Fruit fly (Drosophila melanogaster) whole organism, embryonic: ENCODE data around the gene CG1142.

ENCODE experiments used
- ATbp ChIP-seq: fragments of 200-800 bp; sonication (Bioruptor generic); optimal IDR thresholded peaks from 2 replicates; lab custom pipeline; 2017; ENCODE audit warnings: missing biosample characterization, mild to moderate bottlenecking, missing genetic modification characterization, missing genetic modification reagents
- Abd-B ChIP-seq: fragments of 200-800 bp; sonication (Bioruptor generic); optimal IDR thresholded peaks from 2 replicates; lab custom pipeline; 2018; ENCODE audit warnings: missing biosample characterization, mild to moderate bottlenecking, missing genetic modification characterization, moderate library complexity
- Antp ChIP-seq: fragments of 200-800 bp; sonication (Bioruptor generic); optimal IDR thresholded peaks from 3 replicates; lab custom pipeline; 2016; ENCODE audit warnings: missing biosample characterization, missing genetic modification characterization
- Bgb ChIP-seq: fragments of 200-800 bp; sonication (Bioruptor generic); IDR thresholded peaks from 2 replicates; pipeline ENCODE4 v1.3.6; 2022; ENCODE audit warnings: missing biosample characterization, missing genetic modification characterization; ENCODE audit not compliant: partially characterized antibody
- Bteb2 ChIP-seq: fragments of 200-800 bp; sonication (Bioruptor generic); optimal IDR thresholded peaks from 2 replicates; lab custom pipeline; 2016; ENCODE audit warnings: missing biosample characterization, missing genetic modification characterization
- CG10366 ChIP-seq: fragments of 200-800 bp; sonication (Bioruptor generic); IDR thresholded peaks from 2 replicates; pipeline ENCODE4 v1.3.6; 2022; ENCODE audit warnings: missing biosample characterization, missing genetic modification characterization
- CG10462 ChIP-seq: fragments of 200-800 bp; sonication (Bioruptor generic); optimal IDR thresholded peaks from 2 replicates; lab custom pipeline; 2016; ENCODE audit warnings: missing biosample characterization, missing genetic modification characterization
- CG10543 ChIP-seq: fragments of 200-800 bp; sonication (Bioruptor generic); optimal IDR thresholded peaks from 3 replicates; lab custom pipeline; 2017; ENCODE audit warnings: missing biosample characterization, mild to moderate bottlenecking, missing genetic modification characterization, moderate library complexity
- CG10959 ChIP-seq: fragments of 200-800 bp; sonication (Bioruptor generic); IDR thresholded peaks from 2 replicates; pipeline ENCODE4 v1.3.6; 2022; ENCODE audit warnings: missing biosample characterization, missing genetic modification characterization
- CG12219 ChIP-seq: fragments of 200-800 bp; sonication (Bioruptor generic); optimal IDR thresholded peaks from 3 replicates; lab custom pipeline; 2018; ENCODE audit warnings: missing biosample characterization, mild to moderate bottlenecking, missing genetic modification characterization
- CG16863 ChIP-seq: fragments of 200-800 bp; sonication (Bioruptor generic); optimal IDR thresholded peaks from 3 replicates; lab custom pipeline; 2016; ENCODE audit warnings: missing biosample characterization, missing genetic modification characterization
- CG30431 ChIP-seq: fragments of 200-800 bp; sonication (Bioruptor generic); optimal IDR thresholded peaks from 2 replicates; lab custom pipeline; 2017; ENCODE audit warnings: missing biosample characterization, missing genetic modification characterization
- CG3407 ChIP-seq: fragments of 200-800 bp; sonication (Bioruptor generic); optimal IDR thresholded peaks from 2 replicates; lab custom pipeline; 2018; ENCODE audit warnings: missing biosample characterization, mild to moderate bottlenecking, missing genetic modification characterization
- CG4282 ChIP-seq: fragments of 200-800 bp; sonication (Bioruptor generic); optimal IDR thresholded peaks from 2 replicates; lab custom pipeline; 2016; ENCODE audit warnings: missing biosample characterization, missing genetic modification characterization
- CG4820 ChIP-seq: fragments of 200-800 bp; sonication (Bioruptor generic); optimal IDR thresholded peaks from 3 replicates; lab custom pipeline; 2016; ENCODE audit warnings: missing biosample characterization, missing genetic modification characterization
- CG5180 ChIP-seq: fragments of 200-800 bp; sonication (Bioruptor generic); optimal IDR thresholded peaks from 3 replicates; lab custom pipeline; 2017; ENCODE audit warnings: missing biosample characterization, missing genetic modification characterization, mild to moderate bottlenecking, moderate library complexity, missing genetic modification reagents
- CG6683 ChIP-seq: fragments of 200-800 bp; sonication (Bioruptor generic); optimal IDR thresholded peaks from 2 replicates; lab custom pipeline; 2017; ENCODE audit warnings: missing biosample characterization, mild to moderate bottlenecking, missing genetic modification characterization, missing genetic modification reagents
- CG7928 ChIP-seq: fragments of 200-800 bp; sonication (Bioruptor generic); optimal IDR thresholded peaks from 2 replicates; lab custom pipeline; 2017; ENCODE audit warnings: missing biosample characterization, mild to moderate bottlenecking, missing genetic modification characterization
- CG9797 ChIP-seq: fragments of 200-800 bp; sonication (Bioruptor generic); optimal IDR thresholded peaks from 3 replicates; lab custom pipeline; 2018; ENCODE audit warnings: missing biosample characterization, mild to moderate bottlenecking, missing genetic modification characterization
- CHES-1-like ChIP-seq: fragments of 200-800 bp; sonication (Bioruptor generic); optimal IDR thresholded peaks from 2 replicates; lab custom pipeline; 2016; ENCODE audit warnings: missing biosample characterization, missing genetic modification characterization
- E2f1 ChIP-seq: fragments of 200-800 bp; sonication (Bioruptor generic); IDR thresholded peaks from 2 replicates; pipeline ENCODE4 v1.3.6; 2022; ENCODE audit warnings: missing biosample characterization, missing genetic modification characterization
- Eip74EF ChIP-seq, 2 experiments: fragments of 200-800 bp in 1 of 2; fragments of >200 bp in 1 of 2; sonication (Bioruptor generic) in 1 of 2; optimal IDR thresholded peaks; 2 replicates each; lab custom pipeline; 2017 to 2019; ENCODE audit warnings: missing biosample characterization in 2 of 2, missing genetic modification characterization in 2 of 2, mild to moderate bottlenecking in 1 of 2, moderate library complexity in 1 of 2
- Elba2 ChIP-seq: fragments of 200-800 bp; sonication (Bioruptor generic); optimal IDR thresholded peaks from 3 replicates; lab custom pipeline; 2016; ENCODE audit warnings: missing biosample characterization, missing genetic modification characterization
- Ets65A ChIP-seq: fragments of 200-800 bp; sonication (Bioruptor generic); peaks from one replicate; lab custom pipeline; 2016; ENCODE audit warnings: missing biosample characterization, missing genetic modification characterization
- Fer2 ChIP-seq: fragments of 200-800 bp; sonication (Bioruptor generic); optimal IDR thresholded peaks from 2 replicates; lab custom pipeline; 2018; ENCODE audit warnings: missing biosample characterization, mild to moderate bottlenecking, missing genetic modification characterization, moderate library complexity
- Gsc ChIP-seq: fragments of 200-800 bp; sonication (Bioruptor generic); IDR thresholded peaks from 2 replicates; pipeline ENCODE4 v1.3.6; 2022; ENCODE audit warnings: missing biosample characterization, missing genetic modification characterization
- Hr51 ChIP-seq, 2 experiments: fragments of 200-800 bp; sonication (Bioruptor generic); optimal IDR thresholded peaks; 2 replicates in 1 of 2; 3 replicates in 1 of 2; lab custom pipeline; 2016 to 2018; ENCODE audit warnings: missing biosample characterization in 2 of 2, missing genetic modification characterization in 2 of 2, mild to moderate bottlenecking in 1 of 2, moderate library complexity in 1 of 2
- Mes4 ChIP-seq: fragments of 200-800 bp; sonication (Bioruptor generic); optimal IDR thresholded peaks from 2 replicates; lab custom pipeline; 2016; ENCODE audit warnings: missing biosample characterization, missing genetic modification characterization
- Nf-YA ChIP-seq: fragments of 200-800 bp; sonication (Bioruptor generic); IDR thresholded peaks from 2 replicates; pipeline ENCODE4 v1.3.6; 2022; ENCODE audit warnings: missing biosample characterization, missing genetic modification characterization
- Nf-YB ChIP-seq: fragments of 200-800 bp; sonication (Bioruptor generic); optimal IDR thresholded peaks from 3 replicates; lab custom pipeline; 2019; ENCODE audit warnings: missing biosample characterization, mild to moderate bottlenecking, missing genetic modification characterization, moderate library complexity
- TFAM ChIP-seq: fragments of 200-800 bp; sonication (Bioruptor generic); optimal IDR thresholded peaks from 2 replicates; lab custom pipeline; 2017; ENCODE audit warnings: missing biosample characterization, missing genetic modification characterization, inconsistent platforms
- bcd ChIP-seq: fragments of 200-800 bp; sonication (Bioruptor generic); optimal IDR thresholded peaks from 2 replicates; lab custom pipeline; 2017; ENCODE audit warnings: missing biosample characterization, mild to moderate bottlenecking, missing genetic modification characterization
- chn ChIP-seq: fragments of 200-800 bp; sonication (Bioruptor generic); optimal IDR thresholded peaks from 2 replicates; lab custom pipeline; 2016; ENCODE audit warnings: missing biosample characterization, missing genetic modification characterization
- da ChIP-seq: fragments of 200-800 bp; sonication (Bioruptor generic); optimal IDR thresholded peaks from 2 replicates; lab custom pipeline; 2016; ENCODE audit warnings: missing biosample characterization, missing genetic modification characterization
- dimm ChIP-seq: fragments of 200-800 bp; sonication (Bioruptor generic); IDR thresholded peaks from 2 replicates; pipeline ENCODE4 v1.3.6; 2022; ENCODE audit warnings: missing biosample characterization, missing genetic modification characterization
- dmrt99B ChIP-seq: fragments of 200-800 bp; sonication (Bioruptor generic); optimal IDR thresholded peaks from 2 replicates; lab custom pipeline; 2018; ENCODE audit warnings: missing biosample characterization, mild to moderate bottlenecking, missing genetic modification characterization, moderate library complexity
- fd64A ChIP-seq: fragments of 200-800 bp; sonication (Bioruptor generic); optimal IDR thresholded peaks from 3 replicates; lab custom pipeline; 2018; ENCODE audit warnings: missing biosample characterization, mild to moderate bottlenecking, missing genetic modification characterization
- gsb-n ChIP-seq: fragments of 200-800 bp; sonication (Bioruptor generic); optimal IDR thresholded peaks from 3 replicates; lab custom pipeline; 2018; ENCODE audit warnings: missing biosample characterization, mild to moderate bottlenecking, missing genetic modification characterization
- kni ChIP-seq: fragments of 200-800 bp; sonication (Bioruptor generic); optimal IDR thresholded peaks from 3 replicates; lab custom pipeline; 2017; ENCODE audit warnings: mild to moderate bottlenecking, missing biosample characterization, missing genetic modification reagents, missing genetic modification characterization
- onecut ChIP-seq: fragments of 200-800 bp; sonication (Bioruptor generic); IDR thresholded peaks from 2 replicates; pipeline ENCODE4 v1.3.6; 2022; ENCODE audit warnings: missing biosample characterization, missing genetic modification characterization
- psq ChIP-seq: fragments of 200-800 bp; sonication (Bioruptor generic); optimal IDR thresholded peaks from 2 replicates; lab custom pipeline; 2017; ENCODE audit warnings: missing biosample characterization, missing genetic modification characterization
- salm ChIP-seq: fragments of 200-800 bp; sonication (Bioruptor generic); optimal IDR thresholded peaks from 2 replicates; lab custom pipeline; 2018; ENCODE audit warnings: missing biosample characterization, mild to moderate bottlenecking, missing genetic modification characterization
- scrt ChIP-seq: fragments of 200-800 bp; sonication (Bioruptor generic); optimal IDR thresholded peaks from 2 replicates; lab custom pipeline; 2018; ENCODE audit warnings: missing biosample characterization, mild to moderate bottlenecking, missing genetic modification characterization, moderate library complexity
- sna ChIP-seq: fragments of 200-800 bp; sonication (Bioruptor generic); IDR thresholded peaks from 2 replicates; pipeline ENCODE4 v1.3.6; 2022; ENCODE audit warnings: missing biosample characterization, missing genetic modification characterization; ENCODE audit not compliant: partially characterized antibody
- stwl ChIP-seq: fragments of 200-800 bp; sonication (Bioruptor generic); optimal IDR thresholded peaks from 3 replicates; lab custom pipeline; 2018; ENCODE audit warnings: missing biosample characterization, mild to moderate bottlenecking, missing genetic modification characterization, moderate library complexity
- tap ChIP-seq: fragments of 200-800 bp; optimal IDR thresholded peaks from 3 replicates; lab custom pipeline; 2019; ENCODE audit warnings: missing biosample characterization, mild to moderate bottlenecking, missing genetic modification characterization, moderate library complexity
- tio ChIP-seq: fragments of 200-800 bp; sonication (Bioruptor generic); optimal IDR thresholded peaks from 2 replicates; lab custom pipeline; 2017; ENCODE audit warnings: missing biosample characterization, missing genetic modification characterization, inconsistent platforms
- tup ChIP-seq: fragments of 200-800 bp; sonication (Bioruptor generic); optimal IDR thresholded peaks from 2 replicates; lab custom pipeline; 2016; ENCODE audit warnings: missing biosample characterization, mild to moderate bottlenecking, missing genetic modification characterization, moderate library complexity
- tx ChIP-seq: fragments of 200-800 bp; sonication (Bioruptor generic); optimal IDR thresholded peaks from 2 replicates; lab custom pipeline; 2016; ENCODE audit warnings: missing biosample characterization, missing genetic modification characterization
- unpg ChIP-seq: fragments of 200-800 bp; sonication (Bioruptor generic); optimal IDR thresholded peaks from 3 replicates; lab custom pipeline; 2018; ENCODE audit warnings: missing biosample characterization, mild to moderate bottlenecking, missing genetic modification characterization, moderate library complexity
- zfh1 ChIP-seq: fragments of 200-800 bp; sonication (Bioruptor generic); IDR thresholded peaks from 3 replicates; pipeline ENCODE4 v1.3.6; 2022; ENCODE audit warnings: missing biosample characterization, missing genetic modification characterization

CG1142 gene

dm6 chr3R:7492099-7492498 lies 18.5 kb upstream of the CG1142 start (continued):
- TF ChIP-seq CG4282 (GFP tag; lab: Kevin White, UChicago) (no peak), dimm (no peak), E2f1 (GFP tag; lab: Robert Waterston, UW) (no peak), CG6683 (GFP tag; lab: Kevin White, UChicago) (no peak), gsb-n (no peak), Bgb (GFP tag; lab: Robert Waterston, UW) (peak; percentile 84), stwl (tag; lab: Kevin White, UChicago) (no peak), Abd-B (GFP tag; lab: Kevin White, UChicago) (peak; percentile 13), TFAM (GFP tag; lab: Kevin White, UChicago) (no peak), CG10959 (GFP tag; lab: Robert Waterston, UW) (no peak), CG16863 (no peak), onecut (GFP tag; lab: Robert Waterston, UW) (peak; percentile 83), Gsc (no peak), Nf-YA (GFP tag; lab: Robert Waterston, UW) (no peak), Antp (GFP tag; lab: Kevin White, UChicago) (no peak), chn (GFP tag; lab: Kevin White, UChicago) (no peak), CG7928 (peak; percentile 9), CG10366 (GFP tag; lab: Robert Waterston, UW) (peak; percentile 26; the same call in 1 of the 2 replicates), fd64A (GFP tag; lab: Kevin White, UChicago) (no peak), Elba2 (no peak), CG5180 (GFP tag; lab: Kevin White, UChicago) (no peak), psq (GFP tag; lab: Kevin White, UChicago) (no peak), CG12219 (GFP tag; lab: Kevin White, UChicago) (no peak), ATbp (GFP tag; lab: Kevin White, UChicago) (no peak), Hr51 (GFP tag; optimal IDR thresholded peaks at IDR 0.05; lab: Kevin White, UChicago) (peak in 1 of 2 experiments; percentile 40), Fer2 (tag; lab: Kevin White, UChicago) (no peak), CG10543 (GFP tag; lab: Kevin White, UChicago) (no peak), CG10462 (no peak), dmrt99B (peak; percentile 22), bcd (GFP tag; lab: Kevin White, UChicago) (peak; percentile 9), da (GFP tag; lab: Kevin White, UChicago) (no peak), CG30431 (GFP tag; lab: Kevin White, UChicago) (no peak), Mes4 (GFP tag; lab: Kevin White, UChicago) (no peak), CG4820 (GFP tag; lab: Kevin White, UChicago) (peak; percentile 18), scrt (GFP tag; lab: Kevin White, UChicago) (no peak), Eip74EF (GFP tag; optimal IDR thresholded peaks at IDR 0.05; lab: Kevin White, UChicago) (no peak), CG9797 (GFP tag; lab: Kevin White, UChicago) (no peak), tup (GFP tag; lab: Kevin White, UChicago) (no peak), zfh1 (GFP tag; lab: Robert Waterston, UW) (no peak), CG3407 (GFP tag; lab: Kevin White, UChicago) (no peak), kni (GFP tag; lab: Kevin White, UChicago) (no peak), CHES-1-like (no peak), tx (GFP tag; lab: Kevin White, UChicago) (no peak), tio (GFP tag; lab: Kevin White, UChicago) (no peak), sna (GFP tag; lab: Robert Waterston, UW) (0 out of 2 replicates have a peak, but pooled peaks have one; percentile 38), Ets65A (peak; percentile 36), Nf-YB (GFP tag; lab: Kevin White, UChicago) (no peak), salm (no peak), unpg (GFP tag; lab: Kevin White, UChicago) (peak; percentile 23), tap (no peak), Bteb2 (GFP tag; lab: Kevin White, UChicago) (no peak)
